Worm (Caenorhabditis elegans) whole organism, dauer: ENCODE results near the gene sphk-1.

ENCODE experiments used
- unc-62 ChIP-seq: sonication (generic microtip); optimal IDR thresholded peaks from 2 replicates; lab custom pipeline; 2017; ENCODE audit warnings: missing biosample characterization, missing genetic modification reagents, missing genetic modification characterization

Gene sphk-1

ce11 chrII:8707024-8707423 is 5.6 kb upstream of the sphk-1 start, which contains the start of gene cup-16:
Gene cup-16, plus strand, starts transcription at chrII:8707155.
- no peak for TF ChIP-seq unc-62

- no peak for TF ChIP-seq unc-62
Observed at ce11 chrII:8704413-8704874, 3.0 kb upstream of the sphk-1 start, which contains the start of gene prx-5. Gene prx-5, plus strand, starts transcription at chrII:8704824.

ce11 chrII:8703729-8704128 is 2.3 kb upstream of the sphk-1 start, which contains the start of gene ceh-7:
Gene ceh-7, minus strand, starts transcription at chrII:8703829.
- no peak for TF ChIP-seq unc-62

ce11 chrII:8701059-8701458 is 410 bp downstream of the sphk-1 start:
- TF ChIP-seq unc-62: no peak

- no peak for TF ChIP-seq unc-62
Observed at ce11 chrII:8698828-8699227, 2.6 kb downstream of the sphk-1 start, which contains the start of gene chdh-1. Gene chdh-1, minus strand, starts transcription at chrII:8698928.

- TF ChIP-seq unc-62: no peak
Observed at ce11 chrII:8695783-8696182, 5.7 kb downstream of the sphk-1 start, which contains the start of gene C34C6.10. Gene C34C6.10, minus strand, starts transcription at chrII:8695883.

- TF ChIP-seq unc-62: no peak
Observed at ce11 chrII:8691344-8691960, 10.0 kb downstream of the sphk-1 start, which contains the start of gene C34C6.3. Gene C34C6.3, plus strand, starts transcription at chrII:8691910.

- TF ChIP-seq unc-62: no peak
Observed at ce11 chrII:8685623-8686022, 15.8 kb downstream of the sphk-1 start, which contains the start of gene C34C6.9. Gene C34C6.9, plus strand, starts transcription at chrII:8685923.

- TF ChIP-seq unc-62: no peak
Observed at ce11 chrII:8684824-8685223, 16.6 kb downstream of the sphk-1 start, which contains the start of gene hgap-2. Gene hgap-2, minus strand, starts transcription at chrII:8684924.

ce11 chrII:8683933-8684332 is 17.5 kb downstream of the sphk-1 start:
- TF ChIP-seq unc-62: no peak

ce11 chrII:8679799-8680198 is 21.7 kb downstream of the sphk-1 start:
- no peak for TF ChIP-seq unc-62

ce11 chrII:8675369-8675768 is 26.1 kb downstream of the sphk-1 start:
- TF ChIP-seq unc-62: no peak

- TF ChIP-seq unc-62: no peak
Observed at ce11 chrII:8670835-8671234, 30.6 kb downstream of the sphk-1 start.

ce11 chrII:8668871-8669270 is 32.6 kb downstream of the sphk-1 start:
- no peak for TF ChIP-seq unc-62

- no peak for TF ChIP-seq unc-62
Observed at ce11 chrII:8664533-8664932, 36.9 kb downstream of the sphk-1 start, which contains the start of gene etc-1. Gene etc-1, plus strand, starts transcription at chrII:8664833.

- no peak for TF ChIP-seq unc-62
Observed at ce11 chrII:8661539-8661938, 39.9 kb downstream of the sphk-1 start, which contains the start of the genes piga-1 and eif-2Bepsilon. Gene piga-1, minus strand, starts transcription at chrII:8661712. Gene eif-2Bepsilon, plus strand, starts transcription at chrII:8661869.

- no peak for TF ChIP-seq unc-62
Observed at ce11 chrII:8658835-8659234, 42.6 kb downstream of the sphk-1 start, which contains the start of gene atg-10. Gene atg-10, plus strand, starts transcription at chrII:8659135.

ce11 chrII:8650644-8651159 is 50.8 kb downstream of the sphk-1 start, which contains the start of gene pyr-1:
Gene pyr-1, plus strand, starts transcription at chrII:8651109.
- TF ChIP-seq unc-62: no peak
